Fruit fly (Drosophila melanogaster): ENCODE results near the gene CG7208.

DNA sequence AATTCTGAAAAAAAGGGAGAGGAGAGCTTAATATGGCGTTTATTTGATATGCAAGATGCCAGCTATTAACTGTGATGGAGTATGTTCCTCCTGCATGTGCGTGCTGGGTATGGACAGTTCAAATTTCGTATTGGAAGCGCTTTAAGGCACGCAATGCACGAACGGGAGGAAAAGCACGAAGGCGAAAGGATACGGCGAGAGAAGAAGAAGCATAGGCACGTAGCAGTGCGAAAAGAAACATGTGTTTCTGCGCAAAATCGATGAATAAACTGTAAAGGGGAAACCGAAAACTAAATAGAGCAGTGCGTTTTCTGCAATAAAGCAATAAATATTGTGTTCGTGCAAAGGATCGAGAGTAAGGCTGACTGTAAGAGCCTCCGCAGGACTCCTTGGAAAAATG lies 30.4 kb upstream of the CG7208 start, which contains the start of gene CG14314:
- TF ChIP-seq h (optimal IDR thresholded peaks at IDR 0.05) (no peak), insv (optimal IDR thresholded peaks at IDR 0.05) (no peak), Sin3A (optimal IDR thresholded peaks at IDR 0.05) (no peak), ttk (optimal IDR thresholded peaks at IDR 0.05) (no peak), psq (optimal IDR thresholded peaks at IDR 0.05) (no peak), Myc (optimal IDR thresholded peaks at IDR 0.05) (no peak)
